Worm (Caenorhabditis elegans) whole organism, L4/young adult: Measurements from ENCODE around the gene C53A5.16.

Experiments used
- dao-5 ChIP-seq: sonication (generic microtip); optimal IDR thresholded peaks from 2 replicates; lab custom pipeline; 2016; ENCODE audit warnings: missing genotype, missing genetic modification characterization, moderate library complexity, missing compliant biosample characterization
- him-1 ChIP-seq: sonication (generic microtip); optimal IDR thresholded peaks from 2 replicates; lab custom pipeline; 2016; ENCODE audit warnings: missing genotype, missing genetic modification reagents, missing genetic modification characterization, missing compliant biosample characterization

ce11 chrV:14562589-14562988 lies 40.2 kb upstream of the C53A5.16 start, which contains the start of gene C53A5.11:
- TF ChIP-seq him-1 (tag; lab: Kevin White, UChicago): no peak
- no peak for TF ChIP-seq dao-5 (tag; lab: Kevin White, UChicago)
